Worm (Caenorhabditis elegans): Measurements from ENCODE around the gene pigb-1.

pigb-1 gene

ce11 chrII:5004781-5005180, 11.9 kb upstream of the pigb-1 start, which contains the start of gene F59A6.4:
Gene F59A6.4 (plus strand): TSS chrII:5005081.
- TF ChIP-seq T22C8.4 (GFP tag; IDR thresholded peaks at IDR 0.05): no peak
- TF ChIP-seq tab-1 (GFP tag; IDR thresholded peaks at IDR 0.05): no peak
- no peak for TF ChIP-seq cog-1 (tag; optimal IDR thresholded peaks at IDR 0.05)
- TF ChIP-seq klf-2 (GFP tag; conservative IDR thresholded peaks at IDR 0.05): no peak

ce11 chrII:5003660-5004059, 10.8 kb upstream of the pigb-1 start, which contains the start of gene F59A6.10:
Gene F59A6.10 (plus strand): TSS chrII:5003960.
- TF ChIP-seq ref-1 (GFP tag; conservative IDR thresholded peaks at IDR 0.05): no peak
- no peak for TF ChIP-seq ztf-23 (GFP tag; IDR thresholded peaks at IDR 0.05)
- no peak for TF ChIP-seq T22C8.4 (GFP tag; IDR thresholded peaks at IDR 0.05)
- TF ChIP-seq tab-1 (GFP tag; IDR thresholded peaks at IDR 0.05): no peak
- no peak for TF ChIP-seq cog-1 (tag; optimal IDR thresholded peaks at IDR 0.05)
- no peak for TF ChIP-seq klf-2 (GFP tag; conservative IDR thresholded peaks at IDR 0.05)
- TF ChIP-seq med-1 (GFP tag; optimal IDR thresholded peaks at IDR 0.05; ENCODE audit: insufficient read depth): no peak
- TF ChIP-seq flt-1 (GFP tag; IDR thresholded peaks at IDR 0.05): no peak
- no peak for TF ChIP-seq ztf-29 (GFP tag; IDR thresholded peaks at IDR 0.05)

ce11 chrII:5001866-5002265, 9.0 kb upstream of the pigb-1 start:
- TF ChIP-seq cog-1 (tag; optimal IDR thresholded peaks at IDR 0.05) (no peak), ref-1 (GFP tag; conservative IDR thresholded peaks at IDR 0.05) (no peak), ztf-23 (GFP tag; IDR thresholded peaks at IDR 0.05) (no peak), tab-1 (GFP tag; IDR thresholded peaks at IDR 0.05) (no peak), T22C8.4 (GFP tag; IDR thresholded peaks at IDR 0.05) (no peak), flt-1 (GFP tag; IDR thresholded peaks at IDR 0.05) (no peak), med-1 (GFP tag; optimal IDR thresholded peaks at IDR 0.05; ENCODE audit: insufficient read depth) (no peak), klf-2 (GFP tag; conservative IDR thresholded peaks at IDR 0.05) (no peak), ztf-29 (GFP tag; IDR thresholded peaks at IDR 0.05) (no peak)

- TF ChIP-seq ztf-29 (GFP tag; IDR thresholded peaks at IDR 0.05): no peak
- no peak for TF ChIP-seq T22C8.4 (GFP tag; IDR thresholded peaks at IDR 0.05)
- TF ChIP-seq klf-2 (GFP tag; conservative IDR thresholded peaks at IDR 0.05): no peak
- no peak for TF ChIP-seq med-1 (GFP tag; optimal IDR thresholded peaks at IDR 0.05; ENCODE audit: insufficient read depth)
- no peak for TF ChIP-seq flt-1 (GFP tag; IDR thresholded peaks at IDR 0.05)
- TF ChIP-seq tab-1 (GFP tag; IDR thresholded peaks at IDR 0.05): no peak
- no peak for TF ChIP-seq cog-1 (tag; optimal IDR thresholded peaks at IDR 0.05)
- no peak for TF ChIP-seq ztf-23 (GFP tag; IDR thresholded peaks at IDR 0.05)
- no peak for TF ChIP-seq ref-1 (GFP tag; conservative IDR thresholded peaks at IDR 0.05)
Measured at ce11 chrII:4999122-4999521, 6.2 kb upstream of the pigb-1 start, which contains the start of gene citk-2. Gene citk-2 (plus strand): TSS chrII:4999520.

ce11 chrII:4998657-4999056, 5.8 kb upstream of the pigb-1 start, which contains the start of gene F59A6.11:
Gene F59A6.11 (minus strand): TSS chrII:4998757.
- no peak for TF ChIP-seq med-1 (GFP tag; optimal IDR thresholded peaks at IDR 0.05; ENCODE audit: insufficient read depth)
- TF ChIP-seq ztf-23 (GFP tag; IDR thresholded peaks at IDR 0.05): no peak
- TF ChIP-seq klf-2 (GFP tag; conservative IDR thresholded peaks at IDR 0.05): no peak
- no peak for TF ChIP-seq cog-1 (tag; optimal IDR thresholded peaks at IDR 0.05)

- no peak for TF ChIP-seq tab-1 (GFP tag; IDR thresholded peaks at IDR 0.05)
- TF ChIP-seq flt-1 (GFP tag; IDR thresholded peaks at IDR 0.05): no peak
- TF ChIP-seq T22C8.4 (GFP tag; IDR thresholded peaks at IDR 0.05): no peak
- TF ChIP-seq klf-2 (GFP tag; conservative IDR thresholded peaks at IDR 0.05): no peak
- no peak for TF ChIP-seq cog-1 (tag; optimal IDR thresholded peaks at IDR 0.05)
- TF ChIP-seq ztf-29 (GFP tag; IDR thresholded peaks at IDR 0.05): no peak
- no peak for TF ChIP-seq med-1 (GFP tag; optimal IDR thresholded peaks at IDR 0.05; ENCODE audit: insufficient read depth)
- TF ChIP-seq ztf-23 (GFP tag; IDR thresholded peaks at IDR 0.05): no peak
- TF ChIP-seq ref-1 (GFP tag; conservative IDR thresholded peaks at IDR 0.05): no peak
Measured at ce11 chrII:4994939-4995338, 2.1 kb upstream of the pigb-1 start, which contains the start of gene rnh-1.0. Gene rnh-1.0 (plus strand): TSS chrII:4995327.

ce11 chrII:4993530-4994192, 784 bp upstream of the pigb-1 start, which contains the start of the genes eif-1 and vps-24:
Gene eif-1 (minus strand): TSS chrII:4993580.
Gene vps-24 (plus strand): TSS chrII:4993998.
- no peak for TF ChIP-seq med-1 (GFP tag; optimal IDR thresholded peaks at IDR 0.05; ENCODE audit: insufficient read depth)

ce11 chrII:4989802-4990201, 3.1 kb downstream of the pigb-1 start, which contains the start of gene T27F7.12:
Gene T27F7.12 (plus strand): TSS chrII:4990102.
- TF ChIP-seq ref-1 (GFP tag; conservative IDR thresholded peaks at IDR 0.05): no peak
- no peak for TF ChIP-seq tab-1 (GFP tag; IDR thresholded peaks at IDR 0.05)
- no peak for TF ChIP-seq flt-1 (GFP tag; IDR thresholded peaks at IDR 0.05)
- no peak for TF ChIP-seq cog-1 (tag; optimal IDR thresholded peaks at IDR 0.05)
- TF ChIP-seq klf-2 (GFP tag; conservative IDR thresholded peaks at IDR 0.05): no peak
- no peak for TF ChIP-seq med-1 (GFP tag; optimal IDR thresholded peaks at IDR 0.05; ENCODE audit: insufficient read depth)
- no peak for TF ChIP-seq ztf-29 (GFP tag; IDR thresholded peaks at IDR 0.05)
- TF ChIP-seq ztf-23 (GFP tag; IDR thresholded peaks at IDR 0.05): no peak
- no peak for TF ChIP-seq T22C8.4 (GFP tag; IDR thresholded peaks at IDR 0.05)

ce11 chrII:4987257-4987656, 5.6 kb downstream of the pigb-1 start:
- TF ChIP-seq cog-1 (tag; optimal IDR thresholded peaks at IDR 0.05): no peak
- TF ChIP-seq tab-1 (GFP tag; IDR thresholded peaks at IDR 0.05): no peak
- no peak for TF ChIP-seq ztf-23 (GFP tag; IDR thresholded peaks at IDR 0.05)
- no peak for TF ChIP-seq med-1 (GFP tag; optimal IDR thresholded peaks at IDR 0.05; ENCODE audit: insufficient read depth)
- TF ChIP-seq ztf-29 (GFP tag; IDR thresholded peaks at IDR 0.05): no peak

- TF ChIP-seq cog-1 (tag; optimal IDR thresholded peaks at IDR 0.05) (no peak), ztf-23 (GFP tag; IDR thresholded peaks at IDR 0.05) (no peak), ref-1 (GFP tag; conservative IDR thresholded peaks at IDR 0.05) (no peak), tab-1 (GFP tag; IDR thresholded peaks at IDR 0.05) (no peak), flt-1 (GFP tag; IDR thresholded peaks at IDR 0.05) (no peak), klf-2 (GFP tag; conservative IDR thresholded peaks at IDR 0.05) (no peak)
Measured at ce11 chrII:4986664-4987063, 6.2 kb downstream of the pigb-1 start.
